Worm (Caenorhabditis elegans) whole organism, late embryonic: ENCODE measurements around the gene fut-2.
A peak's percentile ranks its signal among the peaks of the same experiment; 100 is the strongest.

Source experiments
- C08G9.2 ChIP-seq: sonication (generic microtip); optimal IDR thresholded peaks from 2 replicates; lab custom pipeline; 2016; ENCODE audit warnings: mild to moderate bottlenecking, missing genetic modification characterization, moderate library complexity, missing compliant biosample characterization
- K09A11.1 ChIP-seq: sonication (generic microtip); optimal IDR thresholded peaks from 2 replicates; lab custom pipeline; 2017; ENCODE audit warnings: antibody characterized with exemption, mild to moderate bottlenecking, missing genetic modification characterization, missing compliant biosample characterization; ENCODE audit not compliant: insufficient read depth
- T23F11.4 ChIP-seq: fragments of 200-800 bp; sonication (Bioruptor generic); optimal IDR thresholded peaks from 2 replicates; lab custom pipeline; 2018; ENCODE audit warnings: mild to moderate bottlenecking, missing genetic modification characterization, missing compliant biosample characterization
- ahr-1 ChIP-seq: sonication (generic microtip); optimal IDR thresholded peaks from 2 replicates; lab custom pipeline; 2016; ENCODE audit warnings: missing genetic modification characterization, missing compliant biosample characterization
- ama-1 ChIP-seq: fragments of 150-350 bp; optimal IDR thresholded peaks from 2 replicates; lab custom pipeline; 2014
- ceh-14 ChIP-seq: sonication (generic microtip); optimal IDR thresholded peaks from 2 replicates; lab custom pipeline; 2016; ENCODE audit warnings: missing genotype, missing genetic modification characterization, missing compliant biosample characterization
- ceh-18 ChIP-seq: sonication (generic microtip); optimal IDR thresholded peaks from 2 replicates; lab custom pipeline; 2016; ENCODE audit warnings: missing genetic modification characterization, missing compliant biosample characterization
- ceh-2 ChIP-seq: sonication (generic microtip); optimal IDR thresholded peaks from 2 replicates; lab custom pipeline; 2016; ENCODE audit warnings: missing genotype, missing genetic modification characterization, missing compliant biosample characterization
- ceh-22 ChIP-seq: sonication (generic microtip); optimal IDR thresholded peaks from 2 replicates; lab custom pipeline; 2017; ENCODE audit warnings: missing biosample characterization, missing genetic modification characterization
- ceh-24 ChIP-seq: sonication (generic microtip); optimal IDR thresholded peaks from 2 replicates; lab custom pipeline; 2016; ENCODE audit warnings: mild to moderate bottlenecking, missing genetic modification characterization, missing compliant biosample characterization
- ceh-31 ChIP-seq: sonication (generic microtip); optimal IDR thresholded peaks from 2 replicates; lab custom pipeline; 2016; ENCODE audit warnings: missing genetic modification characterization, missing compliant biosample characterization
- ceh-34 ChIP-seq: sonication (generic microtip); optimal IDR thresholded peaks from 2 replicates; lab custom pipeline; 2016; ENCODE audit warnings: mild to moderate bottlenecking, missing genetic modification characterization, missing compliant biosample characterization
- ceh-45 ChIP-seq: fragments of 200-800 bp; sonication (Bioruptor generic); IDR thresholded peaks from 2 replicates; pipeline ENCODE4 v1.3.6; 2022; ENCODE audit warnings: missing genetic modification reagents, missing genetic modification characterization, missing compliant biosample characterization
- ceh-48 ChIP-seq: sonication (generic microtip); optimal IDR thresholded peaks from 2 replicates; lab custom pipeline; 2016; ENCODE audit warnings: missing genetic modification characterization, inconsistent platforms, missing compliant biosample characterization
- ceh-6 ChIP-seq: fragments of 200-800 bp; sonication (Bioruptor generic); optimal IDR thresholded peaks from 2 replicates; lab custom pipeline; 2018; ENCODE audit warnings: mild to moderate bottlenecking, missing genetic modification characterization, missing compliant biosample characterization
- dmd-4 ChIP-seq: sonication (generic microtip); optimal IDR thresholded peaks from 2 replicates; lab custom pipeline; 2016; ENCODE audit warnings: borderline replicate concordance, missing genetic modification characterization, missing compliant biosample characterization
- dve-1 ChIP-seq: sonication (generic microtip); optimal IDR thresholded peaks from 2 replicates; lab custom pipeline; 2017; ENCODE audit warnings: antibody characterized with exemption, mild to moderate bottlenecking, missing genetic modification characterization, missing compliant biosample characterization
- elt-2 ChIP-seq: sonication (generic microtip); optimal IDR thresholded peaks from 2 replicates; lab custom pipeline; 2016; ENCODE audit warnings: missing genetic modification reagents, missing genetic modification characterization, missing compliant biosample characterization
- fax-1 ChIP-seq: sonication (generic microtip); optimal IDR thresholded peaks from 2 replicates; lab custom pipeline; 2016; ENCODE audit warnings: missing genotype, missing genetic modification characterization, missing compliant biosample characterization
- hlh-13 ChIP-seq: fragments of 200-800 bp; sonication (Bioruptor generic); optimal IDR thresholded peaks from 2 replicates; lab custom pipeline; 2018; ENCODE audit warnings: mild to moderate bottlenecking, missing genetic modification characterization, missing compliant biosample characterization
- hlh-30 ChIP-seq: sonication (generic microtip); optimal IDR thresholded peaks from 2 replicates; lab custom pipeline; 2017; ENCODE audit warnings: antibody characterized with exemption, missing genetic modification characterization, missing compliant biosample characterization; ENCODE audit not compliant: insufficient read depth
- hlh-6 ChIP-seq: sonication (generic microtip); optimal IDR thresholded peaks from 2 replicates; lab custom pipeline; 2016; ENCODE audit warnings: missing genotype, missing genetic modification characterization, missing compliant biosample characterization
- hlh-8 ChIP-seq: sonication (generic microtip); optimal IDR thresholded peaks from 2 replicates; lab custom pipeline; 2016; ENCODE audit warnings: missing genotype, missing genetic modification characterization, missing compliant biosample characterization
- lim-6 ChIP-seq: sonication (generic microtip); optimal IDR thresholded peaks from 2 replicates; lab custom pipeline; 2016; ENCODE audit warnings: missing genetic modification characterization, missing compliant biosample characterization
- lin-11 ChIP-seq: fragments of 200-800 bp; sonication (Bioruptor generic); optimal IDR thresholded peaks from 2 replicates; lab custom pipeline; 2018; ENCODE audit warnings: mild to moderate bottlenecking, missing genetic modification characterization, missing compliant biosample characterization
- madf-2 ChIP-seq: sonication (generic microtip); optimal IDR thresholded peaks from 2 replicates; lab custom pipeline; 2017; ENCODE audit warnings: missing genetic modification characterization, missing compliant biosample characterization
- nfya-1 ChIP-seq: sonication (generic microtip); optimal IDR thresholded peaks from 2 replicates; lab custom pipeline; 2017; ENCODE audit warnings: missing genetic modification characterization, mild to moderate bottlenecking, missing compliant biosample characterization, antibody characterized with exemption, moderate library complexity
- odd-2 ChIP-seq: sonication (generic microtip); optimal IDR thresholded peaks from 2 replicates; lab custom pipeline; 2017; ENCODE audit warnings: antibody characterized with exemption, mild to moderate bottlenecking, missing genetic modification characterization, missing compliant biosample characterization
- pros-1 ChIP-seq: fragments of 150-350 bp; optimal IDR thresholded peaks from 2 replicates; lab custom pipeline; 2014; ENCODE audit warnings: missing biosample characterization, missing genetic modification reagents, missing genetic modification characterization
- ref-2 ChIP-seq: sonication (generic microtip); optimal IDR thresholded peaks from 2 replicates; lab custom pipeline; 2016; ENCODE audit warnings: missing genetic modification characterization, missing compliant biosample characterization
- sdc-2 ChIP-seq: sonication (generic microtip); optimal IDR thresholded peaks from 2 replicates; lab custom pipeline; 2016; ENCODE audit warnings: missing genotype, missing genetic modification characterization, missing compliant biosample characterization
- sox-4 ChIP-seq: sonication (generic microtip); optimal IDR thresholded peaks from 2 replicates; lab custom pipeline; 2017; ENCODE audit warnings: mild to moderate bottlenecking, missing genetic modification characterization, inconsistent platforms, missing compliant biosample characterization
- tbx-2 ChIP-seq: sonication (generic microtip); optimal IDR thresholded peaks from 2 replicates; lab custom pipeline; 2016; ENCODE audit warnings: missing genetic modification characterization, missing compliant biosample characterization
- unc-42 ChIP-seq: sonication (generic microtip); optimal IDR thresholded peaks from 2 replicates; lab custom pipeline; 2016; ENCODE audit warnings: missing genotype, missing genetic modification characterization, missing compliant biosample characterization
- zip-5 ChIP-seq: sonication (generic microtip); optimal IDR thresholded peaks from 2 replicates; lab custom pipeline; 2016; ENCODE audit warnings: missing genetic modification characterization, missing compliant biosample characterization

fut-2 gene

DNA sequence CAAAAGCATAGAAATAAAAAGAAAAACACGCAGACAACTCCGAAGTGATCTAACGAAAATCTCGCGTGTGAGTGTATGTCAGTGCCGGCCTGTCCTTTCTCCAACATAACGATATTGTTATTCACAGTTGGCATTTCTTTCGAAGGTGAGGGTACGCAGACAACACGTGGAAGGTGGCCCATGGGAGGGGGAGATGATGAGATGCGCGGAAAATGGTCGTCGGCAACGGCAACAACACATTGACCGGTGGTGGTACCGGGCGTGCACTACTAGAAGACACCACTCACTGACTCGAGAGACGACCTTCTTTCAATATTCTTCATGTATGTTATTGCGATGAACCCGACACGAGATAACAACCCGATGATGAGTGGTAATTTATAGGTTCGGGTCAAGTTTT lies 30.7 kb downstream of the fut-2 start:
- no peak for TF ChIP-seq ceh-6 (GFP tag; lab: Kevin White, UChicago)
- no peak for TF ChIP-seq ceh-2 (tag; lab: Kevin White, UChicago)
- no peak for TF ChIP-seq ceh-22 (tag; lab: Kevin White, UChicago)
- peak; percentile 41 for TF ChIP-seq tbx-2 (tag; lab: Kevin White, UChicago)
- peak; percentile 61 for TF ChIP-seq ref-2 (tag; lab: Kevin White, UChicago)
- TF ChIP-seq hlh-30 (tag; lab: Kevin White, UChicago), result no peak
- TF ChIP-seq, all 69 proteins: peak for 2

DNA sequence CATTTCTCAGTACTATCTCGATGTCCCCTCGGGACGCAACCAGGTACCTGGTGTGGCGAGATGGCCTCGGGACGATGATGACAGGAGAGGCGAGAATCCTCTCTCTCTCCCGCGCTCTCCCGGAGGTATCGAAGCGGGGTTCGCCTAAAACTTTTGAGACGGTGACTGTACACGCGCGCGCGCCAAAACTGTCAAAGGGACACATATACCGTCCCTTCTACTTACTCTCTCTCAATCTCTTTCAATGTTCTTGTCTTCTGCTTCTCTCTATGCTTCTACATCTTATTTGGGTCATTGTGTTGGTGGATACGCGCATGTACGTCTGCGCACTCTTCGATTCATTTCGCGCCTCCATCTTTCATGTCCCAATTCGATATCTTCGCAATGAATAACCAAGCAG lies 33.8 kb downstream of the fut-2 start:
- no peak for TF ChIP-seq ama-1 (lab: Kevin White, UChicago)
- TF ChIP-seq ceh-6 (GFP tag; lab: Kevin White, UChicago), result no peak
- peak; percentile 58 for TF ChIP-seq pros-1 (tag; lab: Kevin White, UChicago)
- TF ChIP-seq hlh-8 (tag; lab: Kevin White, UChicago), result no peak
- TF ChIP-seq K09A11.1 (tag; lab: Kevin White, UChicago), result no peak
- TF ChIP-seq ref-2 (tag; lab: Kevin White, UChicago), result peak; percentile 55
- no peak for TF ChIP-seq sdc-2 (tag; lab: Kevin White, UChicago)
- peak; percentile 37 for TF ChIP-seq T23F11.4 (GFP tag; lab: Kevin White, UChicago)
- TF ChIP-seq tbx-2 (tag; lab: Kevin White, UChicago), result peak; percentile 32
- TF ChIP-seq ceh-34, result no peak
- no peak for TF ChIP-seq ceh-48 (tag; lab: Kevin White, UChicago)
- no peak for TF ChIP-seq dmd-4
- no peak for TF ChIP-seq fax-1 (tag; lab: Kevin White, UChicago)

ce11 chrV:6538323-6538722 lies 37.4 kb downstream of the fut-2 start:
- no peak for TF ChIP-seq hlh-8 (tag; lab: Kevin White, UChicago)
- no peak for TF ChIP-seq madf-2 (tag; lab: Kevin White, UChicago)
- no peak for TF ChIP-seq ceh-2 (tag; lab: Kevin White, UChicago)
- TF ChIP-seq nfya-1 (tag; lab: Kevin White, UChicago), result peak; percentile 13
- TF ChIP-seq hlh-6 (tag; lab: Kevin White, UChicago), result peak; percentile 3
- 0 out of 2 replicates have a peak, but pooled peaks have one; percentile 29 for TF ChIP-seq ceh-45
- TF ChIP-seq ceh-18 (tag; lab: Kevin White, UChicago), result peak; percentile 45
- no peak for TF ChIP-seq dve-1 (tag; lab: Kevin White, UChicago)
- peak; percentile 32 for TF ChIP-seq ceh-31 (tag; lab: Kevin White, UChicago)
- TF ChIP-seq C08G9.2 (tag; lab: Kevin White, UChicago), result peak; percentile 30
- peak; percentile 32 for TF ChIP-seq unc-42 (tag; lab: Kevin White, UChicago)
- no peak for TF ChIP-seq fax-1 (tag; lab: Kevin White, UChicago)
- no peak for TF ChIP-seq sox-4
- no peak for TF ChIP-seq zip-5 (tag; lab: Kevin White, UChicago)
- no peak for TF ChIP-seq ahr-1 (tag; lab: Kevin White, UChicago)
- TF ChIP-seq, all 69 proteins: peak for 7

ce11 chrV:6533030-6533429 lies 42.7 kb downstream of the fut-2 start, which contains the start of gene hpo-26:
Gene hpo-26 (minus strand): TSS chrV:6533060.
- TF ChIP-seq lin-11 (tag; lab: Kevin White, UChicago), result no peak
- peak; percentile 6 for TF ChIP-seq ama-1 (lab: Kevin White, UChicago)
- TF ChIP-seq ceh-14 (tag; lab: Kevin White, UChicago), result no peak

DNA sequence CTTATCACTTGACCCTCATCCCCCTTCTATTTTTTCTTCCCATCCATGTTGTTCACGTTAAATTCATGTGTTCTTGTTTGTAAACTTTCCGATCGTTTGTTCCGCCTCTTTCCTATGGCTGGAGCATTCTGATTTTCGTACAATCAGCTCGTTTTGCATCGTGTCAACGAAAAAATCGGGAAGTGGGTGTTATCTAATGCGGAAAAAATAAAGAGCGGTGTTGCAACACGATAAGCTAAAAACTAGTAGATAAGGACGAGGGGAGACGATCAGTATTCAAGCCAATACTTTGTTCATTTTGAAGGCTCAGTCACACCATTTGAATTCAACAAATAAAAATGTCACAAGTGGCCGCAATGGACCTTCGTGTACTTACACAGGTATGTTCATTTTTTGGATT lies 50.9 kb downstream of the fut-2 start, which contains the start of gene acs-1:
Gene acs-1 (plus strand): TSS at position 233 of the 400 bp plus-strand sequence.
- TF ChIP-seq hlh-13 (GFP tag; lab: Kevin White, UChicago) (no peak), ceh-24 (tag; lab: Kevin White, UChicago) (no peak), elt-2 (tag; lab: Kevin White, UChicago) (peak; percentile 43), lim-6 (tag; lab: Kevin White, UChicago) (no peak), tbx-2 (tag; lab: Kevin White, UChicago) (no peak), ceh-6 (GFP tag; lab: Kevin White, UChicago) (no peak), odd-2 (tag; lab: Kevin White, UChicago) (no peak)
